Worm (Caenorhabditis elegans) whole organism, midembryonic: ENCODE results near the gene W09H1.4.

ENCODE experiments used
- flt-1 ChIP-seq: fragments of 200-800 bp; sonication (Bioruptor generic); IDR thresholded peaks from 2 replicates; pipeline ENCODE4 v1.3.6; 2022; ENCODE audit warnings: missing genetic modification characterization, missing compliant biosample characterization
- klf-2 ChIP-seq: fragments of 200-800 bp; sonication (Bioruptor generic); conservative IDR thresholded peaks from 2 replicates; pipeline ENCODE4 v1.3.6; 2022; ENCODE audit warnings: missing genetic modification reagents, missing genetic modification characterization, missing compliant biosample characterization
- tab-1 ChIP-seq: fragments of 200-800 bp; sonication (Bioruptor generic); IDR thresholded peaks from 2 replicates; pipeline ENCODE4 v1.3.6; 2022; ENCODE audit warnings: missing genetic modification characterization, missing compliant biosample characterization

DNA sequence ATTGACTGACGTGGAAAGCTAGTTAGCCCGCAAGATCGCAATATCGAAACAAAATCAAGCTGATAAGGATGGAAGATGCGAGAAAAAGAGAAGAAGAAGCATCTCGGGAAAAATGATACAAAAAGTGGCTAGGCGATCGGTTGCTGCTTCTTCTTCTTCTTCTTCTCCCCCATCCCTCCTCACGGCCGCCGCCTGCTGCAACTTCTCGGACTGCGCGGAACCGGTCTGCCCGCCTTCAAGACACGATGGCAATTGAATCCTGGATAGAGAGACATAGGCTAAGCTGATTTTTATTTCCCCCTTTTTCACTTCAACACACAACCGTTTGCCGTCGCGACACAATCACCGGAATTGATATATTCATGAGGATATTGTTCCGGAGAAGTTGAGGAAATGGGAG, 8.9 kb upstream of the W09H1.4 start:
- TF ChIP-seq klf-2, result no peak
- TF ChIP-seq tab-1 (GFP tag; lab: Robert Waterston, UW), result no peak
- no peak for TF ChIP-seq flt-1 (GFP tag; lab: Robert Waterston, UW)
